Fruit fly (Drosophila melanogaster) S2 (cell line): Measurements from ENCODE around the gene arx.

Experiments
- CG8478 ChIP-seq: fragments of >200 bp; optimal IDR thresholded peaks from 2 replicates; lab custom pipeline; 2018
- CTCF ChIP-seq, 2 experiments: fragments of >200 bp; optimal IDR thresholded peaks; 2 replicates each; lab custom pipeline; 2018

dm6 chr3L:18872440-18872839 is 28.9 kb downstream of the arx start, which contains the start of the genes Rad9 and Uggt:
- no peak for TF ChIP-seq CG8478
- no peak for TF ChIP-seq CTCF (optimal IDR thresholded peaks at IDR 0.05; lab: Kevin White, UChicago)
